Worm (Caenorhabditis elegans) whole organism, L1 larva: ENCODE measurements around the gene D1022.3.

Source experiments
- C16A3.4 ChIP-seq: fragments of 150-350 bp; optimal IDR thresholded peaks from 2 replicates; lab custom pipeline; 2014; ENCODE audit warnings: missing biosample characterization, missing genetic modification characterization
- blmp-1 ChIP-seq: fragments of 150-350 bp; optimal IDR thresholded peaks from 2 replicates; lab custom pipeline; 2014; ENCODE audit warnings: missing biosample characterization, missing genetic modification characterization
- elt-2 ChIP-seq: sonication (generic microtip); optimal IDR thresholded peaks from 2 replicates; lab custom pipeline; 2016; ENCODE audit warnings: missing genetic modification characterization, mild to moderate bottlenecking, inconsistent platforms, missing compliant biosample characterization, missing genetic modification reagents
- nhr-12 ChIP-seq: sonication (generic microtip); optimal IDR thresholded peaks from 2 replicates; lab custom pipeline; 2017; ENCODE audit warnings: missing biosample characterization, missing genetic modification characterization
- nhr-237 ChIP-seq: fragments of 150-350 bp; optimal IDR thresholded peaks from 2 replicates; lab custom pipeline; 2014; ENCODE audit warnings: missing biosample characterization, missing genetic modification characterization
- nhr-77 ChIP-seq: fragments of 150-350 bp; optimal IDR thresholded peaks from 2 replicates; lab custom pipeline; 2014; ENCODE audit warnings: missing biosample characterization, missing genetic modification characterization
- snu-23 ChIP-seq: sonication (generic microtip); optimal IDR thresholded peaks from 2 replicates; lab custom pipeline; 2016; ENCODE audit warnings: missing genetic modification characterization, missing compliant biosample characterization
- sox-4 ChIP-seq: sonication (generic microtip); optimal IDR thresholded peaks from 2 replicates; lab custom pipeline; 2016; ENCODE audit warnings: missing genetic modification characterization, missing compliant biosample characterization

ce11 chrII:7458706-7459105, 2.6 kb upstream of the D1022.3 start, which contains the start of gene D1022.5:
- TF ChIP-seq elt-2 (tag; lab: Kevin White, UChicago) (no peak), sox-4 (tag; lab: Kevin White, UChicago) (no peak), blmp-1 (tag; lab: Kevin White, UChicago) (no peak), nhr-237 (tag; lab: Kevin White, UChicago) (no peak), nhr-77 (tag; lab: Kevin White, UChicago) (no peak), nhr-12 (tag; lab: Kevin White, UChicago) (no peak), C16A3.4 (no peak), snu-23 (GFP tag; lab: Kevin White, UChicago) (no peak)
